Fruit fly (Drosophila melanogaster) whole organism, embryonic: ENCODE measurements around the gene Dlip2.

Experiments
- Aef1 ChIP-seq: fragments of 200-800 bp; sonication (Bioruptor generic); IDR thresholded peaks from 3 replicates; pipeline ENCODE4 v1.3.6; 2022; ENCODE audit warnings: missing biosample characterization, missing genetic modification characterization
- CG11085 ChIP-seq: fragments of 200-800 bp; sonication (Bioruptor generic); IDR thresholded peaks from 2 replicates; pipeline ENCODE4 v1.3.6; 2022; ENCODE audit warnings: missing biosample characterization, missing genetic modification characterization
- CG11560 ChIP-seq: fragments of 200-800 bp; sonication (Bioruptor generic); IDR thresholded peaks from 3 replicates; pipeline ENCODE4 v1.3.6; 2022; ENCODE audit warnings: missing biosample characterization, missing genetic modification characterization
- CG11696 ChIP-seq: fragments of 200-800 bp; sonication (Bioruptor generic); IDR thresholded peaks from 2 replicates; pipeline ENCODE4 v1.3.6; 2022; ENCODE audit warnings: missing biosample characterization, missing genetic modification characterization
- CG11723 ChIP-seq: fragments of 200-800 bp; sonication (Bioruptor generic); optimal IDR thresholded peaks from 2 replicates; lab custom pipeline; 2017; ENCODE audit warnings: missing biosample characterization, mild to moderate bottlenecking, missing genetic modification characterization
- CG12071 ChIP-seq: fragments of 200-800 bp; sonication (Bioruptor generic); optimal IDR thresholded peaks from 3 replicates; lab custom pipeline; 2018; ENCODE audit warnings: missing biosample characterization, mild to moderate bottlenecking, missing genetic modification characterization
- CG12155 ChIP-seq: fragments of 200-800 bp; sonication (Bioruptor generic); optimal IDR thresholded peaks from 3 replicates; lab custom pipeline; 2016; ENCODE audit warnings: missing biosample characterization, missing genetic modification characterization
- CG12299 ChIP-seq: fragments of 200-800 bp; sonication (Bioruptor generic); optimal IDR thresholded peaks from 2 replicates; lab custom pipeline; 2018; ENCODE audit warnings: missing biosample characterization, mild to moderate bottlenecking, missing genetic modification characterization
- CG13424 ChIP-seq: fragments of 200-800 bp; sonication (Bioruptor generic); optimal IDR thresholded peaks from 2 replicates; lab custom pipeline; 2019; ENCODE audit warnings: missing biosample characterization, mild to moderate bottlenecking, missing genetic modification characterization, moderate library complexity
- CG14667 ChIP-seq: fragments of 200-800 bp; sonication (Bioruptor generic); IDR thresholded peaks from 2 replicates; pipeline ENCODE4 v1.3.6; 2022; ENCODE audit warnings: missing biosample characterization, missing genetic modification characterization
- CG14710 ChIP-seq: fragments of 200-800 bp; sonication (Bioruptor generic); optimal IDR thresholded peaks from 3 replicates; lab custom pipeline; 2019; ENCODE audit warnings: missing biosample characterization, mild to moderate bottlenecking, missing genetic modification characterization, moderate library complexity
- CG15479 ChIP-seq: fragments of 200-800 bp; sonication (Bioruptor generic); optimal IDR thresholded peaks from 3 replicates; lab custom pipeline; 2019; ENCODE audit warnings: missing biosample characterization, mild to moderate bottlenecking, missing genetic modification characterization, moderate library complexity
- CG16813 ChIP-seq: fragments of 200-800 bp; sonication (Bioruptor generic); IDR thresholded peaks from 3 replicates; pipeline ENCODE4 v1.3.6; 2022; ENCODE audit warnings: missing biosample characterization, missing genetic modification characterization; ENCODE audit not compliant: partially characterized antibody
- CG17328 ChIP-seq: fragments of 200-800 bp; sonication (Bioruptor generic); IDR thresholded peaks from 2 replicates; pipeline ENCODE4 v1.3.6; 2022; ENCODE audit warnings: missing biosample characterization, missing genetic modification characterization
- CG17361 ChIP-seq: fragments of 200-800 bp; sonication (Bioruptor generic); IDR thresholded peaks from 3 replicates; pipeline ENCODE4 v1.3.6; 2022; ENCODE audit warnings: missing biosample characterization, missing genetic modification characterization
- CG17385 ChIP-seq: fragments of 200-800 bp; sonication (Bioruptor generic); optimal IDR thresholded peaks from 3 replicates; lab custom pipeline; 2018; ENCODE audit warnings: missing biosample characterization, mild to moderate bottlenecking, missing genetic modification characterization
- CG1792 ChIP-seq: fragments of 200-800 bp; sonication (Bioruptor generic); optimal IDR thresholded peaks from 2 replicates; lab custom pipeline; 2016; ENCODE audit warnings: missing biosample characterization, missing genetic modification characterization
- CG18011 ChIP-seq: fragments of 200-800 bp; sonication (Bioruptor generic); optimal IDR thresholded peaks from 2 replicates; lab custom pipeline; 2017; ENCODE audit warnings: missing biosample characterization, missing genetic modification characterization, mild to moderate bottlenecking, moderate library complexity, missing genotype
- CG18599 ChIP-seq: fragments of 200-800 bp; sonication (Bioruptor generic); optimal IDR thresholded peaks from 3 replicates; lab custom pipeline; 2017; ENCODE audit warnings: missing biosample characterization, missing genetic modification characterization, mild to moderate bottlenecking, moderate library complexity, missing genetic modification reagents
- CG2116 ChIP-seq: fragments of 200-800 bp; sonication (Bioruptor generic); optimal IDR thresholded peaks from 3 replicates; lab custom pipeline; 2018; ENCODE audit warnings: missing biosample characterization, mild to moderate bottlenecking, missing genetic modification characterization
- CG2120 ChIP-seq: fragments of 200-800 bp; sonication (Bioruptor generic); optimal IDR thresholded peaks from 3 replicates; lab custom pipeline; 2016; ENCODE audit warnings: missing biosample characterization, missing genetic modification characterization
- CG33213 ChIP-seq: fragments of 200-800 bp; sonication (Bioruptor generic); optimal IDR thresholded peaks from 3 replicates; lab custom pipeline; 2016; ENCODE audit warnings: missing biosample characterization, missing genetic modification characterization
- CG33557 ChIP-seq: fragments of 200-800 bp; sonication (Bioruptor generic); optimal IDR thresholded peaks from 2 replicates; lab custom pipeline; 2019; ENCODE audit warnings: missing biosample characterization, mild to moderate bottlenecking, missing genetic modification characterization, moderate library complexity
- CG3407 ChIP-seq: fragments of 200-800 bp; sonication (Bioruptor generic); optimal IDR thresholded peaks from 2 replicates; lab custom pipeline; 2018; ENCODE audit warnings: missing biosample characterization, mild to moderate bottlenecking, missing genetic modification characterization
- CG6791 ChIP-seq: fragments of 200-800 bp; sonication (Bioruptor generic); IDR thresholded peaks from 3 replicates; pipeline ENCODE4 v1.3.6; 2022; ENCODE audit warnings: missing biosample characterization, missing genetic modification characterization; ENCODE audit not compliant: partially characterized antibody
- CG7556 ChIP-seq: fragments of 200-800 bp; sonication (Bioruptor generic); optimal IDR thresholded peaks from 2 replicates; lab custom pipeline; 2017; ENCODE audit warnings: missing biosample characterization, mild to moderate bottlenecking, missing genetic modification characterization
- CG7928 ChIP-seq: fragments of 200-800 bp; sonication (Bioruptor generic); optimal IDR thresholded peaks from 2 replicates; lab custom pipeline; 2017; ENCODE audit warnings: missing biosample characterization, mild to moderate bottlenecking, missing genetic modification characterization
- CG8281 ChIP-seq: fragments of 200-800 bp; sonication (Bioruptor generic); optimal IDR thresholded peaks from 2 replicates; lab custom pipeline; 2018; ENCODE audit warnings: missing biosample characterization, mild to moderate bottlenecking, missing genetic modification characterization, moderate library complexity
- CG9215 ChIP-seq: fragments of 200-800 bp; sonication (Bioruptor generic); IDR thresholded peaks from 2 replicates; pipeline ENCODE4 v1.3.6; 2022; ENCODE audit warnings: missing biosample characterization, missing genetic modification characterization
- CrebB ChIP-seq: fragments of 200-800 bp; sonication (Bioruptor generic); optimal IDR thresholded peaks from 3 replicates; lab custom pipeline; 2018; ENCODE audit warnings: missing biosample characterization, mild to moderate bottlenecking, missing genetic modification characterization
- D ChIP-seq, 2 experiments: fragments of 200-800 bp in 1 of 2; fragments of >200 bp in 1 of 2; sonication (Bioruptor generic) in 1 of 2; optimal IDR thresholded peaks; 2 replicates in 1 of 2; 3 replicates in 1 of 2; lab custom pipeline; 2017; ENCODE audit warnings: mild to moderate bottlenecking in 1 of 2, missing biosample characterization in 1 of 2, missing genetic modification characterization in 1 of 2, missing genetic modification reagents in 1 of 2
- D19A ChIP-seq: fragments of 200-800 bp; optimal IDR thresholded peaks from 3 replicates; lab custom pipeline; 2019; ENCODE audit warnings: missing biosample characterization, mild to moderate bottlenecking, missing genetic modification characterization, moderate library complexity
- Dip2 ChIP-seq: fragments of 200-800 bp; sonication (Bioruptor generic); IDR thresholded peaks from 2 replicates; pipeline ENCODE4 v1.3.6; 2022; ENCODE audit warnings: missing biosample characterization, missing genetic modification characterization
- Eip74EF ChIP-seq, 2 experiments: fragments of 200-800 bp in 1 of 2; fragments of >200 bp in 1 of 2; sonication (Bioruptor generic) in 1 of 2; optimal IDR thresholded peaks; 2 replicates each; lab custom pipeline; 2017 to 2019; ENCODE audit warnings: missing biosample characterization in 2 of 2, missing genetic modification characterization in 2 of 2, mild to moderate bottlenecking in 1 of 2, moderate library complexity in 1 of 2
- Elba2 ChIP-seq: fragments of 200-800 bp; sonication (Bioruptor generic); optimal IDR thresholded peaks from 3 replicates; lab custom pipeline; 2016; ENCODE audit warnings: missing biosample characterization, missing genetic modification characterization
- Hr39 ChIP-seq: fragments of >200 bp; optimal IDR thresholded peaks from 2 replicates; lab custom pipeline; 2017
- Lhr ChIP-seq: fragments of 200-800 bp; sonication (Bioruptor generic); optimal IDR thresholded peaks from 3 replicates; lab custom pipeline; 2017; ENCODE audit warnings: mild to moderate bottlenecking, missing biosample characterization, missing genetic modification reagents, missing genetic modification characterization
- Med ChIP-seq: fragments of 200-800 bp; sonication (Bioruptor generic); peaks from one replicate; lab custom pipeline; 2016; ENCODE audit warnings: missing biosample characterization, missing genetic modification characterization, mild to moderate bottlenecking, inconsistent platforms, moderate library complexity
- NK7.1 ChIP-seq: fragments of 200-800 bp; sonication (Bioruptor generic); optimal IDR thresholded peaks from 3 replicates; lab custom pipeline; 2016; ENCODE audit warnings: missing biosample characterization, missing genetic modification characterization
- Oaz ChIP-seq: fragments of 200-800 bp; sonication (Bioruptor generic); IDR thresholded peaks from 2 replicates; pipeline ENCODE4 v1.3.6; 2022; ENCODE audit warnings: missing biosample characterization, missing genetic modification characterization
- Tbp ChIP-seq: fragments of >200 bp; optimal IDR thresholded peaks from 2 replicates; lab custom pipeline; 2018; ENCODE audit warnings: missing biosample characterization, missing genetic modification characterization
- bowl ChIP-seq: fragments of 200-800 bp; sonication (Bioruptor generic); IDR thresholded peaks from 2 replicates; pipeline ENCODE4 v1.3.6; 2022; ENCODE audit warnings: missing biosample characterization, missing genetic modification characterization
- cad ChIP-seq: fragments of >200 bp; optimal IDR thresholded peaks from 2 replicates; lab custom pipeline; 2017; ENCODE audit warnings: missing biosample characterization, missing genetic modification characterization
- cas ChIP-seq: fragments of 200-800 bp; sonication (Bioruptor generic); IDR thresholded peaks from 2 replicates; pipeline ENCODE4 v1.3.6; 2022; ENCODE audit warnings: missing biosample characterization, missing genetic modification characterization
- chm ChIP-seq: fragments of 200-800 bp; sonication (Bioruptor generic); IDR thresholded peaks from 2 replicates; pipeline ENCODE4 v1.3.6; 2022; ENCODE audit warnings: missing biosample characterization, missing genetic modification characterization
- ewg ChIP-seq: fragments of 200-800 bp; sonication (Bioruptor generic); optimal IDR thresholded peaks from 3 replicates; lab custom pipeline; 2017; ENCODE audit warnings: mild to moderate bottlenecking, missing biosample characterization, missing genetic modification reagents, missing genetic modification characterization
- luna ChIP-seq: fragments of 200-800 bp; sonication (Bioruptor generic); optimal IDR thresholded peaks from 2 replicates; lab custom pipeline; 2016; ENCODE audit warnings: missing biosample characterization, missing genetic modification characterization
- oc ChIP-seq: fragments of 200-800 bp; sonication (Bioruptor generic); optimal IDR thresholded peaks from 2 replicates; lab custom pipeline; 2018; ENCODE audit warnings: missing biosample characterization, mild to moderate bottlenecking, missing genetic modification characterization, moderate library complexity
- slbo ChIP-seq: fragments of 200-800 bp; sonication (Bioruptor generic); IDR thresholded peaks from 2 replicates; pipeline ENCODE4 v1.3.6; 2022; ENCODE audit warnings: missing biosample characterization, missing genetic modification characterization
- zen ChIP-seq: fragments of 200-800 bp; sonication (Bioruptor generic); optimal IDR thresholded peaks from 3 replicates; lab custom pipeline; 2018; ENCODE audit warnings: missing biosample characterization, mild to moderate bottlenecking, missing genetic modification characterization, moderate library complexity

The Dlip2 gene

dm6 chr3R:4663068-4663467, 17.6 kb upstream of the Dlip2 start (continued):
- no peak for TF ChIP-seq ewg (GFP tag; lab: Kevin White, UChicago)
- TF ChIP-seq Tbp (GFP tag; lab: Kevin White, UChicago) = no peak
- peak; percentile 48 for TF ChIP-seq CG11696
- TF ChIP-seq CG11723 (GFP tag; lab: Kevin White, UChicago) = no peak
- TF ChIP-seq CG7556 (GFP tag; lab: Kevin White, UChicago) = peak; percentile 78
- no peak for TF ChIP-seq Hr39
- no peak for TF ChIP-seq CG6791 (GFP tag; lab: Robert Waterston, UW)
- no peak for TF ChIP-seq CG18011 (GFP tag; lab: Kevin White, UChicago)
- no peak for TF ChIP-seq bowl (GFP tag; lab: Robert Waterston, UW)
- TF ChIP-seq Lhr (GFP tag; lab: Kevin White, UChicago) = peak; percentile 16
- no peak for TF ChIP-seq CrebB (tag; lab: Kevin White, UChicago)
- peak; percentile 93 for TF ChIP-seq CG14710 (tag; lab: Kevin White, UChicago)
- peak; percentile 68 for TF ChIP-seq Aef1 (GFP tag; lab: Robert Waterston, UW)
- TF ChIP-seq chm (GFP tag; lab: Robert Waterston, UW) = peak; percentile 78
- peak in 1 of 2 experiments; percentile 14 for TF ChIP-seq Eip74EF (GFP tag; optimal IDR thresholded peaks at IDR 0.05; lab: Kevin White, UChicago)
- TF ChIP-seq luna = no peak
- TF ChIP-seq cad (GFP tag; lab: Kevin White, UChicago) = no peak
- no peak for TF ChIP-seq CG12155
- peak; percentile 16 for TF ChIP-seq oc (tag; lab: Kevin White, UChicago)
- TF ChIP-seq CG17361 (GFP tag; lab: Robert Waterston, UW) = peak; percentile 91
- TF ChIP-seq CG9215 = 0 out of 2 replicates have a peak, but pooled peaks have one; percentile 43
- peak; percentile 48 for TF ChIP-seq CG33213
- TF ChIP-seq CG17385 (GFP tag; lab: Kevin White, UChicago) = peak; percentile 67
- TF ChIP-seq CG2116 (GFP tag; lab: Kevin White, UChicago) = peak; percentile 25
- TF ChIP-seq Med (GFP tag; lab: Kevin White, UChicago) = peak; percentile 83
- no peak for TF ChIP-seq D (optimal IDR thresholded peaks at IDR 0.05; lab: Kevin White, UChicago)
- peak; percentile 85 for TF ChIP-seq D (GFP tag; optimal IDR thresholded peaks at IDR 0.05; lab: Kevin White, UChicago)
- peak; percentile 64 for TF ChIP-seq NK7.1 (GFP tag; lab: Kevin White, UChicago)
- TF ChIP-seq CG1792 (GFP tag; lab: Kevin White, UChicago) = peak; percentile 56
- TF ChIP-seq slbo = peak; percentile 60
- TF ChIP-seq CG13424 (tag; lab: Kevin White, UChicago) = peak; percentile 68
- TF ChIP-seq CG18599 (GFP tag; lab: Kevin White, UChicago) = peak; percentile 77
- TF ChIP-seq CG33557 (GFP tag; lab: Kevin White, UChicago) = peak; percentile 37
- TF ChIP-seq CG3407 = peak; percentile 65
- peak; percentile 46 for TF ChIP-seq CG8281 (tag; lab: Kevin White, UChicago)
- TF ChIP-seq CG16813 (GFP tag; lab: Robert Waterston, UW) = no peak
- peak; percentile 46 for TF ChIP-seq Elba2 (GFP tag; lab: Kevin White, UChicago)
- 0 out of 2 replicates have a peak, but pooled peaks have one; percentile 5 for TF ChIP-seq Oaz
- TF ChIP-seq CG7928 = peak; percentile 11
- TF ChIP-seq CG17328 (GFP tag; lab: Robert Waterston, UW) = peak; percentile 84
- TF ChIP-seq Dip2 (GFP tag; lab: Robert Waterston, UW) = no peak
- TF ChIP-seq CG14667 (GFP tag; lab: Robert Waterston, UW) = peak; percentile 56; the same call in 1 of the 2 replicates
- TF ChIP-seq CG12071 (GFP tag; lab: Kevin White, UChicago) = peak; percentile 67
- TF ChIP-seq D19A (tag; lab: Kevin White, UChicago) = peak; percentile 86
- TF ChIP-seq CG15479 (GFP tag; lab: Kevin White, UChicago) = peak; percentile 39
- peak; percentile 97 for TF ChIP-seq zen (tag; lab: Kevin White, UChicago)
- no peak for TF ChIP-seq CG11560 (tag; lab: Robert Waterston, UW)
- no peak for TF ChIP-seq cas (GFP tag; lab: Robert Waterston, UW)
- TF ChIP-seq CG2120 (GFP tag; lab: Kevin White, UChicago) = peak; percentile 51
- no peak for TF ChIP-seq CG11085
- peak; percentile 24 for TF ChIP-seq CG12299 (tag; lab: Kevin White, UChicago)
